Worm (Caenorhabditis elegans): ENCODE data around the gene oac-54.

DNA sequence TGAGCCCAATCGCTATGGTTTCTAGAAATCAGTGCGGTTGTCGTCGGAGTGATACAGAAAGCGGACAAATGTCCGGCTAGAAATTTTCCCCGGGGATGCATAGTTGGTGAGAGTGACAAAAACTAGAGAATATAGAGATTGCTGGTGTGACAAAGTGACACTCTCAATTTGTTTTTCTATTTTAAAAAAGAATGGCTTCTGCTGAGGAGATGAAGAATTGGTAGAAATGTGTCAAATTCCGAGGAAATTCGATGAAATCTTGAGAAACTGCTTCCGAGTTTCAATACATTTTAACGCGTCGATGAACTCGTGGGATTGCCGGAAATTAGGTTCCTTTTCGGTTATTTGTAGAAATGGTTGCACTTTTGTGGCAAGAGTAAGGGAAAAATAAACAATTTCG is 36.3 kb downstream of the oac-54 start, which contains the start of gene twk-4:
- TF ChIP-seq C38D4.7 (GFP tag; optimal IDR thresholded peaks at IDR 0.05) = no peak
- TF ChIP-seq dmd-4 (tag; optimal IDR thresholded peaks at IDR 0.05; ENCODE audit: borderline replicate concordance) = no peak

Measured in whole organism, late embryonic.